Fruit fly (Drosophila melanogaster) whole organism: ENCODE measurements around the gene CG13358.

Experiments
- EcR ChIP-seq, 2 experiments: fragments of >200 bp; optimal IDR thresholded peaks; 2 replicates each; lab custom pipeline; 2017; ENCODE audit warnings: missing biosample characterization in 2 of 2, missing genetic modification characterization in 2 of 2, missing genetic modification reagents in 2 of 2
- pan ChIP-seq: fragments of >200 bp; optimal IDR thresholded peaks from 2 replicates; lab custom pipeline; 2017
- psq ChIP-seq: fragments of >200 bp; optimal IDR thresholded peaks from 2 replicates; lab custom pipeline; 2017
- usp ChIP-seq: fragments of >200 bp; optimal IDR thresholded peaks from 2 replicates; lab custom pipeline; 2017; ENCODE audit warnings: missing biosample characterization, missing genetic modification characterization, mixed read lengths

- TF ChIP-seq pan (no peak), psq (no peak), usp (GFP tag; lab: Kevin White, UChicago) (no peak), EcR (GFP tag; optimal IDR thresholded peaks at IDR 0.05; lab: Kevin White, UChicago) (no peak)
Measured at dm6 chrX:844523-844922, 39.8 kb upstream of the CG13358 start, which contains the start of gene CG14635.
